Worm (Caenorhabditis elegans) whole organism, L4/young adult: ENCODE results near the gene sre-48.

Experiments used
- W03F9.2 ChIP-seq: fragments of 150-350 bp; optimal IDR thresholded peaks from 2 replicates; lab custom pipeline; 2014; ENCODE audit warnings: missing biosample characterization, missing genetic modification characterization
- dao-5 ChIP-seq: sonication (generic microtip); optimal IDR thresholded peaks from 2 replicates; lab custom pipeline; 2016; ENCODE audit warnings: missing genotype, missing genetic modification characterization, moderate library complexity, missing compliant biosample characterization
- him-1 ChIP-seq: sonication (generic microtip); optimal IDR thresholded peaks from 2 replicates; lab custom pipeline; 2016; ENCODE audit warnings: missing genotype, missing genetic modification reagents, missing genetic modification characterization, missing compliant biosample characterization

The sre-48 gene

ce11 chrII:13939531-13939930 is 40.2 kb downstream of the sre-48 start, which contains the start of gene W07G1.1:
Gene W07G1.1, minus strand, starts transcription at chrII:13939631.
- no peak for TF ChIP-seq dao-5 (tag; lab: Kevin White, UChicago)
- no peak for TF ChIP-seq W03F9.2 (tag; lab: Kevin White, UChicago)
- TF ChIP-seq him-1 (tag; lab: Kevin White, UChicago), result no peak

ce11 chrII:13938290-13938689 is 41.4 kb downstream of the sre-48 start:
- TF ChIP-seq him-1 (tag; lab: Kevin White, UChicago), result no peak
- no peak for TF ChIP-seq W03F9.2 (tag; lab: Kevin White, UChicago)
- no peak for TF ChIP-seq dao-5 (tag; lab: Kevin White, UChicago)

- TF ChIP-seq him-1 (tag; lab: Kevin White, UChicago) (no peak), dao-5 (tag; lab: Kevin White, UChicago) (no peak), W03F9.2 (tag; lab: Kevin White, UChicago) (no peak)
Observed at ce11 chrII:13935907-13936306, 43.8 kb downstream of the sre-48 start.

- no peak for TF ChIP-seq dao-5 (tag; lab: Kevin White, UChicago)
- TF ChIP-seq W03F9.2 (tag; lab: Kevin White, UChicago), result no peak
- TF ChIP-seq him-1 (tag; lab: Kevin White, UChicago), result no peak
Observed at ce11 chrII:13933534-13933933, 46.1 kb downstream of the sre-48 start.

- TF ChIP-seq dao-5 (tag; lab: Kevin White, UChicago) (no peak), him-1 (tag; lab: Kevin White, UChicago) (no peak)
Observed at ce11 chrII:13931944-13932343, 47.7 kb downstream of the sre-48 start, which contains the start of gene hot-3. Gene hot-3, minus strand, starts transcription at chrII:13932044.
